Worm (Caenorhabditis elegans) whole organism, mixed stage, embryonic: ENCODE measurements around the gene K02E7.1.

ENCODE experiments used
- bed-3 ChIP-seq: fragments of 200-800 bp; sonication (Bioruptor generic); optimal IDR thresholded peaks from 3 replicates; lab custom pipeline; 2018; ENCODE audit warnings: mild to moderate bottlenecking, missing genetic modification characterization, moderate library complexity, missing compliant biosample characterization
- blmp-1 ChIP-seq: fragments of 150-350 bp; optimal IDR thresholded peaks from 2 replicates; lab custom pipeline; 2014; ENCODE audit warnings: missing biosample characterization, missing genetic modification characterization
- elt-1 ChIP-seq: sonication (generic microtip); optimal IDR thresholded peaks from 2 replicates; lab custom pipeline; 2017; ENCODE audit warnings: missing genetic modification characterization, mild to moderate bottlenecking, missing compliant biosample characterization, antibody characterized with exemption, moderate library complexity, borderline replicate concordance; ENCODE audit not compliant: insufficient read depth
- lsy-2 ChIP-seq: fragments of 150-350 bp; optimal IDR thresholded peaks from 2 replicates; lab custom pipeline; 2014; ENCODE audit warnings: missing biosample characterization, missing genetic modification characterization
- pha-4 ChIP-seq: fragments of 150-350 bp; optimal IDR thresholded peaks from 2 replicates; lab custom pipeline; 2018; ENCODE audit warnings: missing biosample characterization, missing genetic modification reagents, missing genetic modification characterization
- sem-2 ChIP-seq: fragments of 200-800 bp; sonication (Bioruptor generic); optimal IDR thresholded peaks from 2 replicates; lab custom pipeline; 2018; ENCODE audit warnings: mild to moderate bottlenecking, missing genetic modification characterization, missing compliant biosample characterization

DNA sequence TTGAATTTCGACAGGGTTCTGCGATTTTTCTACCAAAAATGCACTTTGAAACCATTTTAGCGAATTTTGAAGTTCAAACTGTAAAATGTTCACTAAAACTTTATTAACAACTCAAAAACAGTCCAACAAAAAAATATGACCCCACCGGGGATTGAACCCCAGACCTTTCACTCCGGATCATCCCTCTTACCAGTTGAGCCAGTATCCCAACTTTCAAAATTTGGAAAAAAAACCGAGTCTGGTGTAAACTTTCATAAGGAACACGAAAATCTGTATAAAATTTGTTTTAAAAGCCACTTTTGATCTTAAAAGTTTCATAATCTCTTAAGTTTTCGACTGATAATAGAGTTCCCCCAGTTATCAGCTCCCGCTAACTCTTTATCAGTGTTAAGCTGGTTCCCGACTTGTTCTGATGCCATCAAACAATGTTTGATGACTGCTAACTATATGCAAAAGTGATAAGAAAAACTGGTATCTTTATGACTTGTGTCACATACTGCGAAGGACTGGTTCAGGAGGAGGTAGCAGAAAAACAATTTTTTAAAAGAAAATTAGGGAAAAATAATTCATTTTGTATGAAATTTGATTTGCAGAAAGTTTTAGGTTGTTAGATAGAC is 20.6 kb downstream of the K02E7.1 start:
- no peak for TF ChIP-seq lsy-2 (tag; lab: Kevin White, UChicago)
- no peak for TF ChIP-seq elt-1 (tag; lab: Kevin White, UChicago)
- no peak for TF ChIP-seq pha-4
- no peak for TF ChIP-seq bed-3 (GFP tag; lab: Kevin White, UChicago)
- no peak for TF ChIP-seq blmp-1 (tag; lab: Kevin White, UChicago)
- TF ChIP-seq sem-2 (GFP tag; lab: Kevin White, UChicago) = no peak
